Fruit fly (Drosophila melanogaster): ENCODE results near the gene Tpt.

The Tpt gene

dm6 chr3L:8445027-8445426 lies 40.0 kb upstream of the Tpt start (continued):
- TF ChIP-seq bsh (GFP tag; optimal IDR thresholded peaks at IDR 0.05), result peak in 1 of 2 experiments; percentile 8
- TF ChIP-seq CHES-1-like (GFP tag; optimal IDR thresholded peaks at IDR 0.05), result no peak
- TF ChIP-seq CG32772 (GFP tag; IDR thresholded peaks at IDR 0.05), result no peak
- TF ChIP-seq CG4328 (GFP tag; optimal IDR thresholded peaks at IDR 0.05), result peak; percentile 8
- TF ChIP-seq CG11247 (GFP tag; IDR thresholded peaks at IDR 0.05), result no peak
- no peak for TF ChIP-seq Hand (GFP tag; optimal IDR thresholded peaks at IDR 0.05)
- TF ChIP-seq tll (GFP tag; optimal IDR thresholded peaks at IDR 0.05), result peak in 1 of 2 experiments; percentile 55
- 0 out of 3 replicates have a peak, but pooled peaks have one; percentile 50 for TF ChIP-seq CG34422 (GFP tag; IDR thresholded peaks at IDR 0.05)
- TF ChIP-seq Dref (GFP tag; IDR thresholded peaks at IDR 0.05), result no peak
- 0 out of 2 replicates have a peak, but pooled peaks have one; percentile 8 for TF ChIP-seq CG3847 (GFP tag; IDR thresholded peaks at IDR 0.05)
- no peak for TF ChIP-seq CG8290 (GFP tag; optimal IDR thresholded peaks at IDR 0.05)
- no peak for TF ChIP-seq CG8290 (tag; optimal IDR thresholded peaks at IDR 0.05)
- TF ChIP-seq kni (GFP tag; optimal IDR thresholded peaks at IDR 0.05), result no peak
- no peak for TF ChIP-seq kay (GFP tag; optimal IDR thresholded peaks at IDR 0.05)
- no peak for TF ChIP-seq Hmx (GFP tag; optimal IDR thresholded peaks at IDR 0.05)
- TF ChIP-seq CG10274 (GFP tag; optimal IDR thresholded peaks at IDR 0.05), result no peak
- no peak for TF ChIP-seq CG15011 (GFP tag; optimal IDR thresholded peaks at IDR 0.05)
- no peak for TF ChIP-seq ash1 (GFP tag; optimal IDR thresholded peaks at IDR 0.05)
- no peak for TF ChIP-seq pb (GFP tag; optimal IDR thresholded peaks at IDR 0.05)
- no peak for TF ChIP-seq CG12769 (tag; optimal IDR thresholded peaks at IDR 0.05)
- TF ChIP-seq Dll (GFP tag; IDR thresholded peaks at IDR 0.05; ENCODE audit: partially characterized antibody), result no peak
- no peak for TF ChIP-seq sc (optimal IDR thresholded peaks at IDR 0.05)
- no peak for TF ChIP-seq sc (GFP tag; optimal IDR thresholded peaks at IDR 0.05)
- peak; percentile 29; the same call in 1 of the 2 replicates for TF ChIP-seq CG9215 (GFP tag; IDR thresholded peaks at IDR 0.05)
- 0 out of 2 replicates have a peak, but pooled peaks have one; percentile 30 for TF ChIP-seq chm (GFP tag; IDR thresholded peaks at IDR 0.05)
- no peak for TF ChIP-seq crc (GFP tag; optimal IDR thresholded peaks at IDR 0.05)
- TF ChIP-seq CG11456 (GFP tag; IDR thresholded peaks at IDR 0.05), result no peak
- peak; percentile 20 for TF ChIP-seq nmo (GFP tag; optimal IDR thresholded peaks at IDR 0.05)
- TF ChIP-seq CG10654 (GFP tag; optimal IDR thresholded peaks at IDR 0.05), result peak; percentile 36
- TF ChIP-seq Hr3 (GFP tag; optimal IDR thresholded peaks at IDR 0.05), result no peak
- no peak for TF ChIP-seq HmgD (GFP tag; optimal IDR thresholded peaks at IDR 0.05)
- TF ChIP-seq CG13894 (tag; optimal IDR thresholded peaks at IDR 0.05), result no peak
- TF ChIP-seq CG16779 (GFP tag; IDR thresholded peaks at IDR 0.05), result no peak
- TF ChIP-seq CG1603 (tag; optimal IDR thresholded peaks at IDR 0.05), result no peak
- TF ChIP-seq CG4820 (GFP tag; optimal IDR thresholded peaks at IDR 0.05), result peak; percentile 43
- no peak for TF ChIP-seq CG33557 (GFP tag; optimal IDR thresholded peaks at IDR 0.05)
- TF ChIP-seq danr (GFP tag; IDR thresholded peaks at IDR 0.05), result 0 out of 2 replicates have a peak, but pooled peaks have one; percentile 17
- TF ChIP-seq CG9437 (GFP tag; optimal IDR thresholded peaks at IDR 0.05), result no peak
- no peak for TF ChIP-seq CG1233 (GFP tag; optimal IDR thresholded peaks at IDR 0.05)
- TF ChIP-seq trem (tag; optimal IDR thresholded peaks at IDR 0.05), result peak; percentile 59
- TF ChIP-seq CG33213 (GFP tag; optimal IDR thresholded peaks at IDR 0.05), result no peak
- TF ChIP-seq CG4424 (GFP tag; optimal IDR thresholded peaks at IDR 0.05), result peak; percentile 62
- TF ChIP-seq aop (GFP tag; IDR thresholded peaks at IDR 0.05), result no peak
- TF ChIP-seq CG34376 (GFP tag; optimal IDR thresholded peaks at IDR 0.05), result no peak
- peak; percentile 74 for TF ChIP-seq CG10979 (tag; optimal IDR thresholded peaks at IDR 0.05)
- TF ChIP-seq CG10321 (GFP tag; IDR thresholded peaks at IDR 0.05), result peak; percentile 12; the same call in 1 of the 2 replicates
- no peak; the same call in 1 of the 2 replicates for TF ChIP-seq dimm (GFP tag; IDR thresholded peaks at IDR 0.05)
- TF ChIP-seq stc (GFP tag; IDR thresholded peaks at IDR 0.05), result peak; percentile 39; the same call in 1 of the 2 replicates
- TF ChIP-seq repo (GFP tag; optimal IDR thresholded peaks at IDR 0.05), result no peak
- TF ChIP-seq ro (GFP tag; IDR thresholded peaks at IDR 0.05), result no peak
- TF ChIP-seq CG4360 (GFP tag; IDR thresholded peaks at IDR 0.05), result no peak
- no peak for TF ChIP-seq CG17912 (GFP tag; optimal IDR thresholded peaks at IDR 0.05)

Measured in whole organism, embryonic.